Worm (Caenorhabditis elegans): ENCODE results near the gene pqn-75.
A peak's percentile ranks its signal among the peaks of the same experiment; 100 is the strongest.

Gene pqn-75

DNA sequence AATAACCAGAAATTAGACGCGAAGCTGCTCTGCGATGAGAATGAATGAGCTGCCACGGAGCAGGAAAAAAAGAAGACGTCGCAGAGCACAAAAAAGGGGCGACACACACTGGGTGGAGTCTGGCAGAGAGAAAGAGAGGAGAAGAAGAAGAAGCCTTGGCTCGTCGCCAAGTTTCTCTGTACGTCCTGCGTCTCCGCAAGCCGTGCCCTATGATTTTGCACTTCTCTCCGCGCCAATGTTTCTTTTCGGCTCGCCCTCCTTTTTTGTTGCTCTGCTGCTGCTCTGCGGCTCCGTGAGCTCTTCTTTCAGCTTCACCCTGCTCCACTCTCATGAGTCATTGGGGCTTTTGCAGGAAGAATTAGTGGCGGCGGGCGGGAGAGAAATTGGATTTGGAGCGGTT lies 37.2 kb upstream of the pqn-75 start, which contains the start of gene hlh-30 (continued):
- TF ChIP-seq ceh-58 (GFP tag; IDR thresholded peaks at IDR 0.05) (0 out of 2 replicates have a peak, but pooled peaks have one; percentile 45), B0261.1 (tag; optimal IDR thresholded peaks at IDR 0.05) (no peak), nhr-27 (tag; optimal IDR thresholded peaks at IDR 0.05) (no peak), mes-4 (tag; optimal IDR thresholded peaks at IDR 0.05) (no peak), egrh-3 (GFP tag; IDR thresholded peaks at IDR 0.05) (peak; percentile 61), somi-1 (GFP tag; optimal IDR thresholded peaks at IDR 0.05) (peak; percentile 22), lin-35 (GFP tag; optimal IDR thresholded peaks at IDR 0.05) (peak in 1 of 3 experiments; percentile 56), K12H6.12 (tag; optimal IDR thresholded peaks at IDR 0.05) (peak; percentile 18)

DNA sequence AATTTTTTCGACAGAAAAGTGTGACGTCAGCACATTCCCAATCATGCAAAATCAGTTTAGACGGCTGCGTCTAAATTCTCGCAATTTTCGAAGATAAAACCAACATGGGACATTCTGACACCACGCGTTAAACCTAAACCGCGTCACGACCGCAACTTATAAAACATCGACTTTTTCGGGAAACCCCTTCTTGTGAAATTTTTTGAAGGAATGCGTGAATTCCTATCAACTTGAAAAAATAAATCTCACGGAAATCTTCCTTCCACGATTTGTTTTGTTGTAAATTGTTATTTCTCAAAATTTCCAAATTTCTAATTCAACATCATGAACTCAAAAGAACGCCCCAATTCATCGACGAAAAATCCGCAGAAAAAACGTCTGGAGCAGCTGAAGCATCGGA lies 32.1 kb upstream of the pqn-75 start, which contains the start of gene F35F11.2:
Gene F35F11.2 (plus strand): TSS at position 301 of the 400 bp plus-strand sequence.
- TF ChIP-seq ceh-100 (GFP tag; IDR thresholded peaks at IDR 0.05) (no peak), K11D2.4 (GFP tag; IDR thresholded peaks at IDR 0.05) (no peak), unc-130 (GFP tag; optimal IDR thresholded peaks at IDR 0.05) (no peak), ceh-40 (GFP tag; IDR thresholded peaks at IDR 0.05) (no peak), tbx-9 (tag; optimal IDR thresholded peaks at IDR 0.05; ENCODE audit: borderline replicate concordance) (no peak), lir-1 (GFP tag; conservative IDR thresholded peaks at IDR 0.05) (no peak)

DNA sequence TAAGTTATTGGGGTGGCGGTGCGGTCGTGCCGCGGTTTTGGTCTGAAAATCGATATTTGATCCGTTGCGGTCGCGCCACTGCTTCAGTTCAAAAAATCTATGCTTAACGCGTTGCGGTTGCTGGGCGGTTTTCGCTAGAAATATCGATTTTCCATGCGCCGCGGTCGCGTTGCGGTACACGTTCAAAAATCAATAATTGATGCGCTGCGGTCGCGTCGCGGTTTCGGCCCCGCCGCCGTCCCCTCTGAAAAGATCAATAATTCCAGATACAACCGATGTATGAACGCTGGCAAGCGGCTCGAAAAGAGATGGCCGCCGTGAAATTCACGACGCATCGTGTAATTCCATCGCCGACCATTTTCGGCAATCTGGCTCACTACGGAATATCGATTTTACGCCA lies 31.1 kb upstream of the pqn-75 start:
- TF ChIP-seq madf-10 (tag; optimal IDR thresholded peaks at IDR 0.05) (no peak), zfh-2 (GFP tag; conservative IDR thresholded peaks at IDR 0.05) (peak; percentile 59)

DNA sequence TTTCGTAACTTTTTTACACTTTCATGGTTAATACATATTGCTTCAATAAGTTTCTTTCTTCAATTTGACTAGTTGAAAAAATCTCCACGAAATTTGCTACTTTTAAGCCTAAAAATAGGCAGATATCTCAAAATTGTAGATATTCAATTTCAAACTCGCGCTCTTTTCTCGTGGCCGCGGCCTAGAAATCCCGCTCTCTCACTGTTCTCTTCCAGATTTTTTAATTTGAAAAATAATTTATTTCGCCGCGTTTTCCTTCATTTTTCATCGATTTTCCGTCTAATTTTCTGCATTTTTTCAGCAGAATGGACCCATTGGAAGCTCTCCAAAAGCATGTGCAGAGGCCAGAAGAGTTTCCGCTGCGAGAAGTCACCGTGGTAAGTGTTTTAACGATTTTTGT lies 29.9 kb upstream of the pqn-75 start, which contains the start of gene cdc-73:
Gene cdc-73 (plus strand): TSS at position 302 of the 400 bp plus-strand sequence.
- no peak for TF ChIP-seq B0035.1 (tag; optimal IDR thresholded peaks at IDR 0.05)
- TF ChIP-seq dpl-1 (GFP tag; optimal IDR thresholded peaks at IDR 0.05), result peak; percentile 75
- TF ChIP-seq ztf-18 (tag; optimal IDR thresholded peaks at IDR 0.05), result peak; percentile 21
- peak; percentile 6 for TF ChIP-seq attf-5 (GFP tag; optimal IDR thresholded peaks at IDR 0.05)
- peak; percentile 91 for TF ChIP-seq lin-54 (GFP tag; optimal IDR thresholded peaks at IDR 0.05)
- TF ChIP-seq efl-1 (GFP tag; optimal IDR thresholded peaks at IDR 0.05), result peak; percentile 71
- peak; percentile 70; the same call in 1 of the 2 replicates for TF ChIP-seq ztf-28 (GFP tag; IDR thresholded peaks at IDR 0.05)
- TF ChIP-seq lin-35 (GFP tag; optimal IDR thresholded peaks at IDR 0.05), result peak in 1 of 3 experiments; percentile 60
- peak; percentile 29 for TF ChIP-seq unc-130 (GFP tag; optimal IDR thresholded peaks at IDR 0.05)
- TF ChIP-seq rpc-1 (optimal IDR thresholded peaks at IDR 0.05), result no peak
- no peak for TF ChIP-seq rpc-1 (tag; optimal IDR thresholded peaks at IDR 0.05)
- TF ChIP-seq B0019.2 (GFP tag; conservative IDR thresholded peaks at IDR 0.05), result no peak
- TF ChIP-seq aptf-2 (GFP tag; conservative IDR thresholded peaks at IDR 0.05), result no peak
- TF ChIP-seq mcd-1 (GFP tag; IDR thresholded peaks at IDR 0.05), result peak; percentile 38; the same call in 1 of the 2 replicates
- no peak for TF ChIP-seq pha-4 (tag; optimal IDR thresholded peaks at IDR 0.05)

DNA sequence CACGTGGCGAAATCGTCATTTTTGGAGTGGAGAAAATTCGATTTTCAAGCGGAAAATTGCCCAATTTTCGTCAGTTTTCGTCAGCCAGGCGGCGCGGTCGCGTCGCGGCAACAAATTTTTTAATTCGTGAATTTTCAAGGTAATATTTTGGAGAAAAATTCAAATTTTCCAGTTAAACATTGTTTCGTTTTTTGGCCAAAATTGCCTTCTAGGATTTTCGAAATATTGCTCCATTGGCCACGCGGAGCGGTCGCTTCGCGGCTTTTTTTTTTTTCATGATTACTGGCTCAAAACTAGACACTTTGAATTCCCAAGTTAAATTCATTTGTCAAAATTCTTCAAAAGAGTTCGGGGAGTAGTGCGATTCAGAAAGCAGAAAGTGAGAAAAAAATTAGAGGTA lies 24.5 kb upstream of the pqn-75 start:
- TF ChIP-seq ets-4 (GFP tag; optimal IDR thresholded peaks at IDR 0.05) (no peak), K12H6.12 (tag; optimal IDR thresholded peaks at IDR 0.05) (no peak), let-607 (tag; optimal IDR thresholded peaks at IDR 0.05) (no peak), cebp-1 (GFP tag; IDR thresholded peaks at IDR 0.05) (no peak), cebp-1 (tag; optimal IDR thresholded peaks at IDR 0.05) (peak; percentile 48), ztf-3 (GFP tag; optimal IDR thresholded peaks at IDR 0.05) (no peak), nhr-27 (tag; optimal IDR thresholded peaks at IDR 0.05) (no peak), pbrm-1 (GFP tag; IDR thresholded peaks at IDR 0.05) (peak; percentile 56), T26A5.8 (tag; optimal IDR thresholded peaks at IDR 0.05) (no peak), attf-6 (GFP tag; IDR thresholded peaks at IDR 0.05) (peak; percentile 74), Y53F4B.3 (GFP tag; IDR thresholded peaks at IDR 0.05) (no peak), dpff-1 (tag; optimal IDR thresholded peaks at IDR 0.05) (no peak), madf-10 (tag; optimal IDR thresholded peaks at IDR 0.05) (no peak), fkh-3 (tag; optimal IDR thresholded peaks at IDR 0.05) (no peak), F39B2.1 (GFP tag; IDR thresholded peaks at IDR 0.05) (no peak), lin-54 (GFP tag; optimal IDR thresholded peaks at IDR 0.05) (peak; percentile 55), ceh-27 (GFP tag; optimal IDR thresholded peaks at IDR 0.05) (no peak), ccch-3 (GFP tag; optimal IDR thresholded peaks at IDR 0.05) (no peak)

All from whole organism, young adult.